Worm (Caenorhabditis elegans) whole organism, midembryonic: Measurements from ENCODE around the gene T27E7.3.

ENCODE experiments used
- cog-1 ChIP-seq: sonication (generic microtip); optimal IDR thresholded peaks from 2 replicates; lab custom pipeline; 2016; ENCODE audit warnings: missing genetic modification characterization, missing compliant biosample characterization
- flt-1 ChIP-seq: fragments of 200-800 bp; sonication (Bioruptor generic); IDR thresholded peaks from 2 replicates; pipeline ENCODE4 v1.3.6; 2022; ENCODE audit warnings: missing genetic modification characterization, missing compliant biosample characterization
- tab-1 ChIP-seq: fragments of 200-800 bp; sonication (Bioruptor generic); IDR thresholded peaks from 2 replicates; pipeline ENCODE4 v1.3.6; 2022; ENCODE audit warnings: missing genetic modification characterization, missing compliant biosample characterization
- ztf-29 ChIP-seq: fragments of 200-800 bp; sonication (Bioruptor generic); IDR thresholded peaks from 2 replicates; pipeline ENCODE4 v1.3.6; 2022; ENCODE audit warnings: missing genetic modification reagents, missing genetic modification characterization, missing compliant biosample characterization

- TF ChIP-seq flt-1 (GFP tag; lab: Robert Waterston, UW) (no peak), tab-1 (GFP tag; lab: Robert Waterston, UW) (no peak), cog-1 (no peak), ztf-29 (GFP tag; lab: Robert Waterston, UW) (no peak)
Measured at ce11 chrIV:14530031-14530430, 1.2 kb downstream of the T27E7.3 start.
